Worm (Caenorhabditis elegans) whole organism, L3 larva: ENCODE data around the gene aco-2.

Experiments used
- R02D3.7 ChIP-seq: fragments of 150-350 bp; optimal IDR thresholded peaks from 2 replicates; lab custom pipeline; 2014; ENCODE audit warnings: missing biosample characterization, missing genetic modification characterization
- ZK546.5 ChIP-seq: sonication (generic microtip); optimal IDR thresholded peaks from 2 replicates; lab custom pipeline; 2017; ENCODE audit warnings: missing biosample characterization, missing genetic modification characterization
- aly-2 ChIP-seq: fragments of 150-350 bp; optimal IDR thresholded peaks from 2 replicates; lab custom pipeline; 2014; ENCODE audit warnings: missing biosample characterization, missing genetic modification characterization
- ama-1 ChIP-seq: fragments of 150-350 bp; optimal IDR thresholded peaks from 2 replicates; lab custom pipeline; 2018
- ceh-16 ChIP-seq: sonication (generic microtip); optimal IDR thresholded peaks from 2 replicates; lab custom pipeline; 2017; ENCODE audit warnings: missing biosample characterization, missing genetic modification characterization
- ceh-28 ChIP-seq: fragments of 150-350 bp; optimal IDR thresholded peaks from 2 replicates; lab custom pipeline; 2014; ENCODE audit warnings: missing biosample characterization, missing genetic modification reagents, missing genetic modification characterization
- ceh-82 ChIP-seq: fragments of 150-350 bp; optimal IDR thresholded peaks from 2 replicates; lab custom pipeline; 2014; ENCODE audit warnings: missing biosample characterization, missing genetic modification characterization
- ceh-9 ChIP-seq: sonication (generic microtip); optimal IDR thresholded peaks from 2 replicates; lab custom pipeline; 2018; ENCODE audit warnings: missing biosample characterization, missing genetic modification characterization
- daf-12 ChIP-seq: fragments of 150-350 bp; optimal IDR thresholded peaks from 2 replicates; lab custom pipeline; 2014; ENCODE audit warnings: missing biosample characterization, missing genetic modification reagents, missing genetic modification characterization
- egl-27 ChIP-seq: sonication (generic microtip); optimal IDR thresholded peaks from 4 replicates; lab custom pipeline; 2017; ENCODE audit warnings: missing biosample characterization, missing genetic modification reagents, missing genetic modification characterization
- egl-5 ChIP-seq: fragments of 150-350 bp; optimal IDR thresholded peaks from 2 replicates; lab custom pipeline; 2017; ENCODE audit warnings: missing biosample characterization, missing genetic modification reagents, missing genetic modification characterization, inconsistent platforms
- elt-1 ChIP-seq: fragments of 150-350 bp; optimal IDR thresholded peaks from 2 replicates; lab custom pipeline; 2014; ENCODE audit warnings: missing biosample characterization, missing genetic modification characterization
- elt-2 ChIP-seq: sonication (generic microtip); optimal IDR thresholded peaks from 2 replicates; lab custom pipeline; 2016; ENCODE audit warnings: missing genetic modification reagents, mild to moderate bottlenecking, missing genetic modification characterization, missing compliant biosample characterization
- elt-3 ChIP-seq, 3 experiments: fragments of 150-350 bp in 1 of 3; sonication (generic microtip) in 2 of 3; optimal IDR thresholded peaks; 2 replicates in 2 of 3; 4 replicates in 1 of 3; lab custom pipeline; 2014 to 2017; ENCODE audit warnings: missing biosample characterization in 3 of 3, missing genetic modification characterization in 3 of 3
- eor-1 ChIP-seq, 2 experiments: fragments of 150-350 bp; optimal IDR thresholded peaks; 2 replicates each; lab custom pipeline; 2014 to 2018; ENCODE audit warnings: missing biosample characterization in 2 of 2, missing genetic modification characterization in 2 of 2
- fkh-10 ChIP-seq: sonication (generic microtip); optimal IDR thresholded peaks from 2 replicates; lab custom pipeline; 2017; ENCODE audit warnings: missing biosample characterization, missing genetic modification reagents, missing genetic modification characterization
- fkh-2 ChIP-seq: fragments of 150-350 bp; optimal IDR thresholded peaks from 2 replicates; lab custom pipeline; 2014; ENCODE audit warnings: missing biosample characterization, missing genetic modification reagents, missing genetic modification characterization
- fos-1 ChIP-seq: fragments of 150-350 bp; optimal IDR thresholded peaks from 2 replicates; lab custom pipeline; 2014; ENCODE audit warnings: missing biosample characterization, missing genetic modification characterization
- hmg-11 ChIP-seq: sonication (generic microtip); optimal IDR thresholded peaks from 2 replicates; lab custom pipeline; 2016; ENCODE audit warnings: missing genetic modification characterization, missing compliant biosample characterization
- jun-1 ChIP-seq: fragments of 150-350 bp; optimal IDR thresholded peaks from 2 replicates; lab custom pipeline; 2014; ENCODE audit warnings: missing biosample characterization, missing genetic modification reagents, missing genetic modification characterization
- lin-15B ChIP-seq: fragments of 150-350 bp; optimal IDR thresholded peaks from 2 replicates; lab custom pipeline; 2014; ENCODE audit warnings: missing biosample characterization, missing genetic modification characterization
- lin-39 ChIP-seq: fragments of 150-350 bp; optimal IDR thresholded peaks from 2 replicates; lab custom pipeline; 2018; ENCODE audit warnings: missing biosample characterization, missing genetic modification reagents, missing genetic modification characterization
- lsy-12 ChIP-seq: sonication (generic microtip); optimal IDR thresholded peaks from 2 replicates; lab custom pipeline; 2016; ENCODE audit warnings: mild to moderate bottlenecking, missing genetic modification characterization, missing compliant biosample characterization
- mdl-1 ChIP-seq: fragments of 150-350 bp; optimal IDR thresholded peaks from 2 replicates; lab custom pipeline; 2014; ENCODE audit warnings: missing biosample characterization, missing genetic modification characterization
- mml-1 ChIP-seq: fragments of 150-350 bp; sonication (generic microtip); optimal IDR thresholded peaks from 3 replicates; lab custom pipeline; 2014; ENCODE audit warnings: missing biosample characterization, missing genetic modification characterization
- nfya-1 ChIP-seq: sonication (generic microtip); optimal IDR thresholded peaks from 2 replicates; lab custom pipeline; 2017; ENCODE audit warnings: missing genetic modification characterization, mild to moderate bottlenecking, missing compliant biosample characterization, antibody characterized with exemption, moderate library complexity; ENCODE audit not compliant: insufficient read depth
- nhr-11 ChIP-seq: fragments of 150-350 bp; optimal IDR thresholded peaks from 2 replicates; lab custom pipeline; 2014; ENCODE audit warnings: missing biosample characterization, missing genetic modification characterization
- nhr-12 ChIP-seq: fragments of 150-350 bp; optimal IDR thresholded peaks from 2 replicates; lab custom pipeline; 2014; ENCODE audit warnings: missing biosample characterization, missing genetic modification characterization
- nhr-23 ChIP-seq: fragments of 150-350 bp; optimal IDR thresholded peaks from 2 replicates; lab custom pipeline; 2014; ENCODE audit warnings: missing biosample characterization, missing genetic modification reagents, missing genetic modification characterization
- nhr-237 ChIP-seq: fragments of 150-350 bp; optimal IDR thresholded peaks from 2 replicates; lab custom pipeline; 2014; ENCODE audit warnings: missing biosample characterization, missing genetic modification characterization
- nhr-25 ChIP-seq: sonication (generic microtip); optimal IDR thresholded peaks from 2 replicates; lab custom pipeline; 2017; ENCODE audit warnings: missing biosample characterization, missing genetic modification characterization
- nhr-28 ChIP-seq: fragments of 150-350 bp; optimal IDR thresholded peaks from 2 replicates; lab custom pipeline; 2014; ENCODE audit warnings: missing biosample characterization, missing genetic modification characterization
- nhr-43 ChIP-seq: sonication (generic microtip); optimal IDR thresholded peaks from 2 replicates; lab custom pipeline; 2016; ENCODE audit warnings: mild to moderate bottlenecking, missing genetic modification characterization, missing compliant biosample characterization; ENCODE audit not compliant: poor library complexity, severe bottlenecking
- nhr-67 ChIP-seq: fragments of 150-350 bp; optimal IDR thresholded peaks from 2 replicates; lab custom pipeline; 2014; ENCODE audit warnings: missing biosample characterization, missing genetic modification characterization
- nhr-76 ChIP-seq: fragments of 150-350 bp; sonication (generic microtip); optimal IDR thresholded peaks from 5 replicates; lab custom pipeline; 2014; ENCODE audit warnings: missing biosample characterization, missing genetic modification characterization
- nhr-77 ChIP-seq: fragments of 150-350 bp; optimal IDR thresholded peaks from 2 replicates; lab custom pipeline; 2014; ENCODE audit warnings: missing biosample characterization, missing genetic modification characterization
- pha-4 ChIP-seq: fragments of 150-350 bp; optimal IDR thresholded peaks from 2 replicates; lab custom pipeline; 2014; ENCODE audit warnings: missing biosample characterization, missing genetic modification reagents, missing genetic modification characterization
- pqm-1 ChIP-seq: fragments of 150-350 bp; optimal IDR thresholded peaks from 2 replicates; lab custom pipeline; 2017; ENCODE audit warnings: missing biosample characterization, missing genetic modification characterization, inconsistent platforms
- sea-2 ChIP-seq: fragments of 150-350 bp; sonication (generic microtip); optimal IDR thresholded peaks from 4 replicates; lab custom pipeline; 2014; ENCODE audit warnings: missing biosample characterization, missing genetic modification reagents, missing genetic modification characterization
- skn-1 ChIP-seq: fragments of 150-350 bp; optimal IDR thresholded peaks from 2 replicates; lab custom pipeline; 2014; ENCODE audit warnings: missing biosample characterization, missing genetic modification characterization
- snpc-4 ChIP-seq: fragments of 150-350 bp; optimal IDR thresholded peaks from 2 replicates; lab custom pipeline; 2014; ENCODE audit warnings: missing biosample characterization, missing genetic modification characterization
- tbx-2 ChIP-seq: sonication (generic microtip); optimal IDR thresholded peaks from 2 replicates; lab custom pipeline; 2016; ENCODE audit warnings: mild to moderate bottlenecking, missing genetic modification characterization, missing compliant biosample characterization
- unc-39 ChIP-seq: sonication (generic microtip); optimal IDR thresholded peaks from 4 replicates; lab custom pipeline; 2017; ENCODE audit warnings: missing biosample characterization, missing genetic modification characterization
- unc-62 ChIP-seq: fragments of 150-350 bp; sonication (generic microtip); optimal IDR thresholded peaks from 4 replicates; lab custom pipeline; 2014; ENCODE audit warnings: missing biosample characterization, missing genetic modification reagents, missing genetic modification characterization
- zag-1 ChIP-seq: fragments of 150-350 bp; optimal IDR thresholded peaks from 2 replicates; lab custom pipeline; 2014; ENCODE audit warnings: missing biosample characterization, missing genetic modification characterization
- ztf-11 ChIP-seq: fragments of 150-350 bp; optimal IDR thresholded peaks from 2 replicates; lab custom pipeline; 2014; ENCODE audit warnings: missing biosample characterization, missing genetic modification characterization
- ztf-4 ChIP-seq: fragments of 150-350 bp; optimal IDR thresholded peaks from 2 replicates; lab custom pipeline; 2014; ENCODE audit warnings: missing biosample characterization, missing genetic modification characterization

The aco-2 gene

DNA sequence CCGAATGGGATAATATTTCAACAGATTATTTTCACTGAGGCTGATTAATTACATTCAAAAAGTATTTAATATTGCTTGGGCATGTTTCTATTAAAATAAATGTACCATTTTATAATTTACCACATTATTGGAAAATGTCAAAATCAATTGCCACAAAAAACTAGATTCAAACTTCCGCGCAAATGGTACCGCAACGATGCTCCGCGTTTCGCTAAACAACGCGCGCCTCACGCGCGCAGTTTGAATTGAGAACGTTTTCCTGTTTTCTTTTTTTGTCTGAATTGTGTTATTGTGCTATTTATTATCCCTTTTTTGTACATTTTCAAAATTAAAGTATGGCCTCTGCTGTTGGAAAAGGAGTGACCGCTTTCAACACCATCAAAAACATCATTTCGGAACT is 32.7 kb upstream of the aco-2 start, which contains the start of gene C29E4.12:
Gene C29E4.12 (plus strand): TSS at position 333 of the 400 bp plus-strand sequence.
- TF ChIP-seq daf-12 (tag; lab: Kevin White, UChicago), result no peak
- no peak for TF ChIP-seq ceh-9
- no peak for TF ChIP-seq nhr-76 (tag; lab: Kevin White, UChicago)
- TF ChIP-seq lin-15B (tag; lab: Kevin White, UChicago), result peak; percentile 91
- TF ChIP-seq elt-2 (tag; lab: Kevin White, UChicago), result no peak
- peak; percentile 41 for TF ChIP-seq lin-39
- peak; percentile 11 for TF ChIP-seq pqm-1 (tag; lab: Kevin White, UChicago)
- no peak for TF ChIP-seq nhr-12
- TF ChIP-seq mml-1 (tag; lab: Kevin White, UChicago), result no peak
- no peak for TF ChIP-seq skn-1 (tag; lab: Kevin White, UChicago)
- TF ChIP-seq nhr-11 (tag; lab: Kevin White, UChicago), result no peak
- TF ChIP-seq egl-27, result no peak
- peak; percentile 17 for TF ChIP-seq R02D3.7 (tag; lab: Kevin White, UChicago)
- TF ChIP-seq elt-3 (tag; optimal IDR thresholded peaks at IDR 0.05; lab: Kevin White, UChicago), result no peak
- no peak for TF ChIP-seq nhr-28 (tag; lab: Kevin White, UChicago)
- no peak for TF ChIP-seq ceh-16 (tag; lab: Kevin White, UChicago)
- TF ChIP-seq lsy-12, result no peak
- peak; percentile 38 for TF ChIP-seq egl-5 (tag; lab: Kevin White, UChicago)
- no peak for TF ChIP-seq fos-1 (tag; lab: Kevin White, UChicago)
- TF ChIP-seq aly-2 (tag; lab: Kevin White, UChicago), result no peak
- TF ChIP-seq nhr-25, result peak; percentile 69
- TF ChIP-seq unc-39, result no peak
- TF ChIP-seq nhr-43 (tag; lab: Kevin White, UChicago), result peak; percentile 39
- peak; percentile 84 for TF ChIP-seq nhr-23 (tag; lab: Kevin White, UChicago)
- peak; percentile 15 for TF ChIP-seq ceh-28 (tag; lab: Kevin White, UChicago)
- TF ChIP-seq nhr-67, result no peak
- TF ChIP-seq mdl-1 (tag; lab: Kevin White, UChicago), result no peak
- no peak for TF ChIP-seq snpc-4 (tag; lab: Kevin White, UChicago)
- TF ChIP-seq elt-1, result no peak
- TF ChIP-seq nfya-1 (tag; lab: Kevin White, UChicago), result peak; percentile 83
- TF ChIP-seq sea-2 (GFP tag; lab: Kevin White, UChicago), result no peak
- no peak for TF ChIP-seq nhr-237
- TF ChIP-seq hmg-11 (tag; lab: Kevin White, UChicago), result peak; percentile 38
- no peak for TF ChIP-seq fkh-2 (tag; lab: Kevin White, UChicago)
- no peak for TF ChIP-seq unc-62
- TF ChIP-seq zag-1 (tag; lab: Kevin White, UChicago), result no peak
- no peak for TF ChIP-seq jun-1
- peak; percentile 26 for TF ChIP-seq fkh-10 (GFP tag; lab: Kevin White, UChicago)
- TF ChIP-seq ceh-82, result no peak
- peak; percentile 79 for TF ChIP-seq pha-4 (tag; lab: Kevin White, UChicago)
- no peak for TF ChIP-seq eor-1 (tag; optimal IDR thresholded peaks at IDR 0.05; lab: Kevin White, UChicago)
- TF ChIP-seq ztf-11, result no peak
- TF ChIP-seq tbx-2 (tag; lab: Kevin White, UChicago), result no peak
- peak; percentile 48 for TF ChIP-seq nhr-77 (tag; lab: Kevin White, UChicago)
- TF ChIP-seq ama-1 (lab: Kevin White, UChicago), result no peak
- TF ChIP-seq ztf-4, result no peak
- no peak for TF ChIP-seq ZK546.5 (tag; lab: Kevin White, UChicago)

- TF ChIP-seq elt-1, result no peak
- no peak for TF ChIP-seq skn-1 (tag; lab: Kevin White, UChicago)
- TF ChIP-seq aly-2 (tag; lab: Kevin White, UChicago), result no peak
These were observed 32.1 kb upstream of the aco-2 start, which contains the start of gene kle-2 for ce11 chrIII:7941417-7941816. TSS of gene kle-2 (plus strand) at chrIII:7941717.
